Worm (Caenorhabditis elegans) whole organism, late embryonic: ENCODE results near the gene C14E2.7.

Experiments
- C08G9.2 ChIP-seq: sonication (generic microtip); optimal IDR thresholded peaks from 2 replicates; lab custom pipeline; 2016; ENCODE audit warnings: mild to moderate bottlenecking, missing genetic modification characterization, moderate library complexity, missing compliant biosample characterization
- ceh-14 ChIP-seq: sonication (generic microtip); optimal IDR thresholded peaks from 2 replicates; lab custom pipeline; 2016; ENCODE audit warnings: missing genotype, missing genetic modification characterization, missing compliant biosample characterization
- ceh-9 ChIP-seq: sonication (generic microtip); optimal IDR thresholded peaks from 2 replicates; lab custom pipeline; 2016; ENCODE audit warnings: mild to moderate bottlenecking, missing genetic modification characterization, inconsistent platforms, missing compliant biosample characterization
- fkh-10 ChIP-seq: fragments of 150-350 bp; optimal IDR thresholded peaks from 2 replicates; lab custom pipeline; 2014; ENCODE audit warnings: missing biosample characterization, missing genetic modification reagents, missing genetic modification characterization
- fkh-6 ChIP-seq: sonication (generic microtip); optimal IDR thresholded peaks from 2 replicates; lab custom pipeline; 2016; ENCODE audit warnings: missing genetic modification characterization, missing compliant biosample characterization
- hlh-15 ChIP-seq: sonication (generic microtip); optimal IDR thresholded peaks from 2 replicates; lab custom pipeline; 2016; ENCODE audit warnings: missing genetic modification characterization, missing compliant biosample characterization
- lin-11 ChIP-seq: fragments of 200-800 bp; sonication (Bioruptor generic); optimal IDR thresholded peaks from 2 replicates; lab custom pipeline; 2018; ENCODE audit warnings: mild to moderate bottlenecking, missing genetic modification characterization, missing compliant biosample characterization
- nhr-232 ChIP-seq: sonication (generic microtip); optimal IDR thresholded peaks from 2 replicates; lab custom pipeline; 2016; ENCODE audit warnings: missing genetic modification characterization, missing compliant biosample characterization
- pqm-1 ChIP-seq: sonication (generic microtip); optimal IDR thresholded peaks from 2 replicates; lab custom pipeline; 2016; ENCODE audit warnings: missing genetic modification characterization, missing compliant biosample characterization

DNA sequence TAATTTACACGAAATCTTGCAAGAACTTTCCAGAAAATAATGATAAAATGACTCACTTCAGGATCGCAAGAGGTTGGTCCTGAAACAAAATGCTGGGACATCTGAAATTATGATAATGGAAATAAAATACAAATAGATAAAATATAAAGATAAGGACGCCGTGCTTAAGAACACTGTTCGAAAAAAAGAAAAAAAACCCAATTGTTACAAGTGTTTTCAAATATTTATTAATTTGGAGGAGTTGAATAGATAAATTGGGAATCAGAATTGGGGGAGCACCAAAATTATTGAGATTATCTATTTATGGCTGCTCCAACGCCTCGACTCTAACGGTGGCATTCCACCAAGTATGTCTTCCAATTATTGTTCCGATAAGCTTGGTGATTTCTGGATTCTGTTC, 32.4 kb downstream of the C14E2.7 start, which contains the start of gene ceh-41:
- TF ChIP-seq nhr-232: no peak
- TF ChIP-seq ceh-9: no peak
- no peak for TF ChIP-seq lin-11 (tag; lab: Kevin White, UChicago)
- TF ChIP-seq ceh-14 (tag; lab: Kevin White, UChicago): no peak
- no peak for TF ChIP-seq fkh-10 (GFP tag; lab: Kevin White, UChicago)
- no peak for TF ChIP-seq fkh-6 (tag; lab: Kevin White, UChicago)
- TF ChIP-seq C08G9.2 (tag; lab: Kevin White, UChicago): no peak
- TF ChIP-seq pqm-1 (tag; lab: Kevin White, UChicago): no peak
- no peak for TF ChIP-seq hlh-15
